Fruit fly (Drosophila melanogaster): ENCODE data around the gene CG42353.

The CG42353 gene

dm6 chrX:16105715-16106114, 969 bp upstream of the CG42353 start (continued):
- no peak for TF ChIP-seq caup (GFP tag; optimal IDR thresholded peaks at IDR 0.05; ENCODE audit: severe bottlenecking)
- TF ChIP-seq bigmax (GFP tag; optimal IDR thresholded peaks at IDR 0.05), result no peak
- peak; percentile 39 for TF ChIP-seq HmgZ (tag; optimal IDR thresholded peaks at IDR 0.05)
- 0 out of 2 replicates have a peak, but pooled peaks have one; percentile 19 for TF ChIP-seq CG11696 (GFP tag; IDR thresholded peaks at IDR 0.05)
- peak; percentile 21; the same call in 1 of the 2 replicates for TF ChIP-seq CG14014 (GFP tag; IDR thresholded peaks at IDR 0.05)
- TF ChIP-seq CG10959 (GFP tag; IDR thresholded peaks at IDR 0.05), result no peak
- TF ChIP-seq az2 (GFP tag; optimal IDR thresholded peaks at IDR 0.05), result peak; percentile 46
- TF ChIP-seq run (tag; optimal IDR thresholded peaks at IDR 0.05), result no peak
- no peak for TF ChIP-seq gt (GFP tag; IDR thresholded peaks at IDR 0.05)
- TF ChIP-seq unc-4 (GFP tag; IDR thresholded peaks at IDR 0.05; ENCODE audit: partially characterized antibody), result 0 out of 2 replicates have a peak, but pooled peaks have one; percentile 17
- TF ChIP-seq CG3281 (GFP tag; optimal IDR thresholded peaks at IDR 0.05), result no peak
- peak; percentile 0 to 19 for TF ChIP-seq chif (GFP tag; optimal IDR thresholded peaks at IDR 0.05)
- no peak for TF ChIP-seq dimm (GFP tag; IDR thresholded peaks at IDR 0.05)
- no peak for TF ChIP-seq fd3F (GFP tag; optimal IDR thresholded peaks at IDR 0.05)
- TF ChIP-seq wdn (GFP tag; IDR thresholded peaks at IDR 0.05), result no peak
- no peak for TF ChIP-seq CG15073 (GFP tag; optimal IDR thresholded peaks at IDR 0.05)
- no peak for TF ChIP-seq nerfin-2 (GFP tag; IDR thresholded peaks at IDR 0.05; ENCODE audit: partially characterized antibody)
- TF ChIP-seq lilli (GFP tag; optimal IDR thresholded peaks at IDR 0.05), result peak; percentile 60
- TF ChIP-seq Dbx (GFP tag; IDR thresholded peaks at IDR 0.05), result 0 out of 3 replicates have a peak, but pooled peaks have one; percentile 28
- TF ChIP-seq CG10209 (GFP tag; optimal IDR thresholded peaks at IDR 0.05), result no peak
- no peak for TF ChIP-seq Kr (GFP tag; optimal IDR thresholded peaks at IDR 0.05)
- TF ChIP-seq Elba2 (GFP tag; optimal IDR thresholded peaks at IDR 0.05), result no peak
- TF ChIP-seq slp2 (GFP tag; optimal IDR thresholded peaks at IDR 0.05), result peak; percentile 53
- peak; percentile 52; the same call in 1 of the 2 replicates for TF ChIP-seq CG32772 (GFP tag; IDR thresholded peaks at IDR 0.05)
- TF ChIP-seq insv (GFP tag; optimal IDR thresholded peaks at IDR 0.05), result peak in 1 of 2 experiments; percentile 29
- TF ChIP-seq CG33557 (GFP tag; optimal IDR thresholded peaks at IDR 0.05), result no peak
- TF ChIP-seq H2.0 (GFP tag; IDR thresholded peaks at IDR 0.05), result peak; percentile 38; the same call in 1 of the 2 replicates
- TF ChIP-seq h (optimal IDR thresholded peaks at IDR 0.05), result no peak
- TF ChIP-seq esg (GFP tag; conservative IDR thresholded peaks at IDR 0.05), result no peak
- no peak for TF ChIP-seq CG30020 (tag; optimal IDR thresholded peaks at IDR 0.05)
- TF ChIP-seq CG12744 (GFP tag; optimal IDR thresholded peaks at IDR 0.05), result no peak
- peak; percentile 66 for TF ChIP-seq vvl (GFP tag; IDR thresholded peaks at IDR 0.05)
- peak; percentile 14 for TF ChIP-seq CG11504 (tag; optimal IDR thresholded peaks at IDR 0.05)
- TF ChIP-seq CG15514 (GFP tag; optimal IDR thresholded peaks at IDR 0.05), result peak; percentile 34
- no peak for TF ChIP-seq CG15011 (GFP tag; optimal IDR thresholded peaks at IDR 0.05)
- peak; percentile 30 for TF ChIP-seq Sox102F (GFP tag; optimal IDR thresholded peaks at IDR 0.05)
- TF ChIP-seq CG2199 (GFP tag; IDR thresholded peaks at IDR 0.05), result peak; percentile 50; the same call in 1 of the 3 replicates
- TF ChIP-seq CG9609 (GFP tag; optimal IDR thresholded peaks at IDR 0.05), result no peak
- TF ChIP-seq Ptx1 (GFP tag; IDR thresholded peaks at IDR 0.05), result peak; percentile 47
- no peak for TF ChIP-seq hkb (optimal IDR thresholded peaks at IDR 0.05)
- no peak for TF ChIP-seq hkb (GFP tag; IDR thresholded peaks at IDR 0.05)
- no peak for TF ChIP-seq CG7556 (GFP tag; optimal IDR thresholded peaks at IDR 0.05)
- no peak for TF ChIP-seq tap (tag; optimal IDR thresholded peaks at IDR 0.05)
- peak; percentile 6 for TF ChIP-seq shn (GFP tag; optimal IDR thresholded peaks at IDR 0.05)
- TF ChIP-seq grau (tag; optimal IDR thresholded peaks at IDR 0.05), result peak; percentile 10
- no peak for TF ChIP-seq CG7786 (GFP tag; optimal IDR thresholded peaks at IDR 0.05)
- TF ChIP-seq H15 (GFP tag; IDR thresholded peaks at IDR 0.05), result peak; percentile 39; the same call in 1 of the 3 replicates
- peak; percentile 53 for TF ChIP-seq p53 (GFP tag; optimal IDR thresholded peaks at IDR 0.05)
- TF ChIP-seq gro (GFP tag; optimal IDR thresholded peaks at IDR 0.05), result peak; percentile 18
- TF ChIP-seq pum (GFP tag; optimal IDR thresholded peaks at IDR 0.05), result peak; percentile 54
- no peak for TF ChIP-seq CG1647 (GFP tag; optimal IDR thresholded peaks at IDR 0.05)
- no peak for TF ChIP-seq BtbVII (GFP tag; optimal IDR thresholded peaks at IDR 0.05)
